Fruit fly (Drosophila melanogaster) ovary, adult (tissue): ENCODE data around the gene CG11379.

Source experiments
- CG17801 ChIP-seq: fragments of 200-800 bp; optimal IDR thresholded peaks from 2 replicates; lab custom pipeline; 2019; ENCODE audit warnings: missing biosample characterization, mild to moderate bottlenecking, missing genetic modification characterization, moderate library complexity; ENCODE audit not compliant: partially characterized antibody

Gene CG11379

DNA sequence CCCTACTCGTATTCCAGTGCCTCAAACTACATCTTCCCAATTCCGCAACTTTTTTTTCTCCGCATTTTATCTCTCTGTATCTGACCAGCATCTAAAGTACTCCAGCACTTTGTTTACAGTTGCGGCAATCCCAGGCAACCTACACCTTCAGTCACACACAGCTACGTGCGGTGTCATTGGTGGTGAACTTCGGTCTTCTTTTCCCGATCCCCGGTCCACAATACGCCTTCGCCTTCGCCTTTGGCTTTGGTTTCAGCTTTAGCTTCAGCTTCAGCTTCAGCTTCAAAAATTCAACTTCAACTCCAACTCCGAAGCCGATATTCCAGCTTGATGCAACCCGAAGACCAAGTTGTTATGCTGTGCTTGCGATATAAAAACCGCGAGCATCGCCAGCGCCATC, 11.0 kb downstream of the CG11379 start, which contains the start of gene CG11380:
Gene CG11380, plus strand, starts transcription at position 301 of the 400 bp plus-strand sequence.
- no peak for TF ChIP-seq CG17801 (GFP tag; lab: Kevin White, UChicago)

DNA sequence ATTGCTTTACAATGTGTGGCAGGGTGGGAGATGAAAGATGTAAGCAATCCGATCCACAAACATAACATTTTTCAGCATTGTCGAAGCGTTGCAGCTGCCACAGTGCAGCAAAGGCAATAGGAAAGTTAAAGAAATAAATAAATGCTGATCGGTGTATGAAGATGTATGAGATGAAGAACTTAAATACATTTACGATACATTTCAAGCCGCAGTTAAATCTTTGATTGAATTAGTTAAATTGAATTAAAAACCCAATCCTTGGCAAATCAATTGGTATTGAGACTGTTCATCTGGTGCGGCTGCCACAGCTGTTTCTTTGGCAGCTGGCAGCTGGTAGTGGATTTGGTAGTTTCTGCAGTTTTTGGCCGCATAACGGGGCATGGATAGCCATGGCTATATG, 17.9 kb downstream of the CG11379 start:
- no peak for TF ChIP-seq CG17801 (GFP tag; lab: Kevin White, UChicago)

DNA sequence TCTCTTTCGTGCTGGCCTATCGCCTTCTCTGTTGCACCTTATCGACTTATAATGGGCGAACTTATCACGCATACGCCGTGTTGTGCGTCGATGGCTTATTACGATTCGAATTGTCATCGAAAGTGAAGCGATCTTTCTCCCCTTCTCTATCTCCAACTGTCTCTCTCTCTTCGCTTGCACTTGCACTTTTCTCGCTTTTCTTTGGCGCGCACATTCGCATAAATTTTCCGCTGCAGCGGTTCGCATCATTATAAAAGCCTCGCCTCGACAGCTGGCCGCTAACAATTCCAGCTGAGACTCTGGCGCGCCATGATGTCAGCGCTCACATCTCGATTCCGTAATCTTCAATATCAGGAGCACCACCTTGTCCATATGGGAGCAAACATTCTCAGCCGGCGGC, 19.3 kb downstream of the CG11379 start, which contains the start of gene CG14625:
Gene CG14625, plus strand, starts transcription at position 301 of the 400 bp plus-strand sequence.
- no peak for TF ChIP-seq CG17801 (GFP tag; lab: Kevin White, UChicago)

DNA sequence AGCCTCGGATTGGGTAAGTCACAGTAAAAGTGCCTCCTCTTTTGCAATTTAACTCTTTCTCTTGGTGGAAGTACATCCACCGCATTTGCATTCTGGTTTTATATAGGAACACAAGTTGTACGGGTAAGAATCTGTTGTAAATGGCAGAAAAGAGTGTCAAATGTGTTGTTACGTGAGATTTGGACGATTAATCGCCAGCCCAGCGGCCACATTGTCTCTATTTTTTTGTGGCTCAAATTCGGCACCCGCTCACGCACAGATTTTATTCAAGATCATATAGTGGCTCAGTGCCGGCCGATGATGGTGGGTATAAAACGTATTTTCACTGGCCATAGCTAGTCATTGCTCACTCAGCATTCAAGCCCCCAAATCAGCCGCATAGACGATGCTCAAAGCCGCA, 23.5 kb downstream of the CG11379 start, which contains the start of gene CG11381:
Gene CG11381, plus strand, starts transcription at position 301 of the 400 bp plus-strand sequence.
- TF ChIP-seq CG17801 (GFP tag; lab: Kevin White, UChicago), result no peak

DNA sequence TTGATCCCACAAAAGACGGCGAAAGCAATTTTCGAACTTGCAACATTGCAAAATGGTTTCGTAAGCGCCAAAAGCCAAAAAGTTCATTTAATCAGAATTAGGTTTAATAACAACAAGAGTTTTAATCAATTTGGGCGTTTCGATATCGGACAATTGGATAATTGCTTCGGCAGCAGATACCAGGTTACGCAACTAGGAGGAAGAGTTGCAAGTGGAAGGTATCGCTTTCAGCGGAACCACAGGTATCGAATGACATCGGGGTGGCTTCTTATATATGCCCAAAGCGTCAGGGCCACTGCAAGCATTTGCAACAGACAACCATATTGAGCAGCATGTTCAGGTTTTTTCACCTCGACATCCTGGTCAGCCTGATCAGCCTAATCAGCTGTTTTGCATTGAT, 26.5 kb downstream of the CG11379 start, which contains the start of gene CG14624:
Gene CG14624, plus strand, starts transcription at position 301 of the 400 bp plus-strand sequence.
- no peak for TF ChIP-seq CG17801 (GFP tag; lab: Kevin White, UChicago)

DNA sequence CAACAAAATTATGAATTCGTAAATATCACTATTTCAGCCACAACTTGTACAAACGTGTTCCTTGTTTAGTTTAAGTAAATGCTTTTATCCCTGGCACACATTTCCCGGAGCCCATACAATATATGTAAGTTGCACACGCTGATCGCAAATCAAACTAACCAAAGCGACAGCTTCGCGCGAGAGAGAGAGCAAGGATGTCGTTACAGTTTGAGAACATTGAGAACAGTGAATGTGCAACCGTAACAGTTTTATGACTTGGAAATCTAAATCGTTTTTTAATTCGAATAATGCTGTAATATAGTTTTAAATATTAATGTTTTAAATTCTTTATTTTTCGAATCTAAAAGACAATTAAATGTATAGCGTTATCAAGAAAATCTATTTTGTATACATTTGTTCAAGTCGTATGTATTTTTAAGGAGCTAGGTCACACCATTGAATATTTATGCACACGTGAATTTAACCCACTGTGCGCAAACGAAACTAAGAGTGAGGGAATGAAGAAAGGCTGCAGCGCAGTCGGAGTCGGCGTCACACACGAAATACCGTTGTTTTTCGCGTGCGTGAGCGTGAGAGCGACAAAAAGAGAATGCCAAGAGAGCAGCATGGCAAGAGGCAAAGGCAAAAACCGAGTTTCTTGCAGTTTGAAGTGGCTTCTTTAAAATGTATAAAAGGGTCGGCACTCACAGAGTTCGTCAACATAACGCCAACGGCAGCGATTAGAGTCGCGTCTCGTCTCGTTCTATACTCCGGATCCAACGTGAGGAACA, 29.5 kb downstream of the CG11379 start, which contains the start of gene CG11382:
Gene CG11382, plus strand, starts transcription at position 720 of the 770 bp plus-strand sequence.
- no peak for TF ChIP-seq CG17801 (GFP tag; lab: Kevin White, UChicago)

DNA sequence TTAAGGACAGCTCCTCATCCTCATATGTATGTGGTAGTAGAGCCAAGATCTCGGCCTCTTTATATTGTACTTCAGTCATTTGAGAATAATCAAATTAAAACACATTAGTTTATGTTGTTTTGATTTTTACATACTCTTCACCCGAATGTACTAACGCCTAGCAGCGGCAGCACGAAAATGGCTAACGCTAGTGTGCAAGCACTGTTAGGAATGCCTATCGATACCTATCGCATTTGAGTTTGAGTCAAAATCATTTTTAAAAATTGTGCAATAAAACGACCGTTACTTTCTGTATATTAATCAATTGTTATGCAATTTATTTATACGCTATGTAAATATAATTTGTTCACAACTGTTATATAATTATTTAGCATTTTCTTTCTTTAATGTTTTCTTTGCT, 35.0 kb downstream of the CG11379 start, which contains the start of gene CG11398:
Gene CG11398, minus strand, starts transcription at position 157 of the 400 bp plus-strand sequence.
- no peak for TF ChIP-seq CG17801 (GFP tag; lab: Kevin White, UChicago)

DNA sequence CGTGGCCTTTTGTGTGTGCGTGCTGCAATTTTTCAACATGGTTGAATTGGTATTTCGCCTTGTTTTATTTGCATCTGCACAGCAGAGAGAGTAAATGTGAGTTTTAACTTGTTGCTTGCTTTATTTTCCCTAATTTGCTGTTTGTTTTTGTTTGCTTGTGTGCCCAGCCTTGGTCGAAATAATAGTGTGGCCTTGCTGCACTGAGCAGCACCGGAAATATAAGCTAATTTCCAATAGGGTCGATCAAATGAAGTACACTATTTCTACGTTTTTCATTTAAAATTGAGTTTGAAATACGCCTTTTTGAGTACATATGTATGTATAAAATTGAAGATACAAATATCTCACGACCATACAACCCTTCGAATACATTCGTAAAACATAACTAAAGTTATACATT, 36.7 kb downstream of the CG11379 start:
- TF ChIP-seq CG17801 (GFP tag; lab: Kevin White, UChicago), result peak; percentile 21

DNA sequence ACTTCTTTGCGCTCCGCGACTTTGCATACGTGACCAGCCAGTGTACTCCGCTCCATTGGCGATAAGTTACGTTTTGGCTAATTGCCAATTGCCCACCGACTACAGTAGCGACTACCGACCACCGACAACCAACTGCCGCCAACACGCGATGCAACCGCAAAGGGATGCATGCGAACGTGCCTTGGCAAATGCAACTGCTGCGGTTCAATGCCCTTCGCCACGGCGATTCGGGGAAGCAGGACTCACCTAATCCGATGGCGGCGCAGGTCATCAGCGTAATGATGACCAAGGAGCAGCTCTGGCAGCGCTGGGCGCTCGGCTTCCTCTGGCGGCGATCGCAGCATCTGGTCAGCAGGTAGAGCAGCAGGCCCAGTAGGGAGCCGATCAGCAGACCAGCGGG, 45.9 kb downstream of the CG11379 start:
- no peak for TF ChIP-seq CG17801 (GFP tag; lab: Kevin White, UChicago)

DNA sequence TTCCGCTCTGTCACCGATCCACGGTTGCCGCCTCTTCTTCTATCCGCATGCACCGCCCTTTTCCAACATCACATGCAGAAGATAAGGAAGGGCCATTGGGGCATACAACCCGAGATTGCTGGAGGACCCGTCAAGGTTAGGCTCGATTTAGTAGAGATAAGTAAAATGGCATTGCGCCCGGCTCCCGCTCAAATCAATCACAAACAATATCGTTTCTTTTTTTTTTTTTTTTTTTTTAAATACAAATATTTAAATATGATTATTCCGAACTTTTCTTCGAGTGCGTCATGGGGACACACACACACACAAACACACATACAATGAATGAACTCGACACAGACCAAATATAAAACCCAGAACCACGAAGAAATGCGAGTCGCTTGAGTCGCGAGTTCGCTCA, 49.1 kb downstream of the CG11379 start:
- TF ChIP-seq CG17801 (GFP tag; lab: Kevin White, UChicago), result no peak

DNA sequence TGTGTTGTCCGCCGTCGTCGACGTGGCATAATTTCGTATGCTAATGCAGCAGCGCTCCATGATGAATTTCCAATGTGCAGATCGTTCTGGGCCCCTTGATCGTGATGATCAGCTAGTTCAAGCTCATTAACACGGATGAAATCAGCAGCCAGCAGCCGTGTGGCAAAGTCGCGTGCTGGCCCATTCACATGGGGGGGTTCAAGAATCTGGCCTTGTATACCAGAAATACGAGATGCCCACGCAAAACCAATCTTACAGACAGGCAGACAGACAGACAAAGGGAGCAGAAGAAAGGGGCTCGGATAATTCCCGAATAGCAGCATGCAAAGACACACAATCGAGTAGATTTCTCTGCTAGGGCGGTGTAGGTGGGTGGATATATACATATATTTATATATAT, 49.6 kb downstream of the CG11379 start:
- no peak for TF ChIP-seq CG17801 (GFP tag; lab: Kevin White, UChicago)
